Worm (Caenorhabditis elegans) whole organism, L2 larva: Measurements from ENCODE around the gene spp-29.

Experiments used
- aly-2 ChIP-seq: fragments of 150-350 bp; optimal IDR thresholded peaks from 2 replicates; lab custom pipeline; 2014; ENCODE audit warnings: missing biosample characterization, missing genetic modification characterization
- ceh-16 ChIP-seq: fragments of 150-350 bp; optimal IDR thresholded peaks from 2 replicates; lab custom pipeline; 2014; ENCODE audit warnings: missing biosample characterization, missing genetic modification characterization
- fos-1 ChIP-seq: fragments of 150-350 bp; optimal IDR thresholded peaks from 2 replicates; lab custom pipeline; 2014; ENCODE audit warnings: missing biosample characterization, missing genetic modification characterization
- lsy-2 ChIP-seq, 2 experiments: fragments of 150-350 bp in 1 of 2; sonication (generic microtip) in 1 of 2; optimal IDR thresholded peaks; 2 replicates each; lab custom pipeline; 2014 to 2017; ENCODE audit warnings: missing biosample characterization in 2 of 2, missing genetic modification characterization in 2 of 2
- mab-5 ChIP-seq: fragments of 150-350 bp; optimal IDR thresholded peaks from 2 replicates; lab custom pipeline; 2014; ENCODE audit warnings: missing biosample characterization, missing genetic modification characterization
- nhr-237 ChIP-seq: fragments of 150-350 bp; optimal IDR thresholded peaks from 2 replicates; lab custom pipeline; 2014; ENCODE audit warnings: missing biosample characterization, missing genetic modification characterization
- nhr-77 ChIP-seq: fragments of 150-350 bp; optimal IDR thresholded peaks from 2 replicates; lab custom pipeline; 2014; ENCODE audit warnings: missing biosample characterization, missing genetic modification characterization
- unc-62 ChIP-seq: fragments of 150-350 bp; optimal IDR thresholded peaks from 2 replicates; lab custom pipeline; 2014; ENCODE audit warnings: missing biosample characterization, missing genetic modification reagents, missing genetic modification characterization
- ztf-4 ChIP-seq: fragments of 150-350 bp; optimal IDR thresholded peaks from 2 replicates; lab custom pipeline; 2014; ENCODE audit warnings: missing biosample characterization, missing genetic modification characterization

- no peak for TF ChIP-seq ceh-16
- TF ChIP-seq nhr-77 (tag; lab: Kevin White, UChicago): no peak
- no peak for TF ChIP-seq lsy-2 (tag; optimal IDR thresholded peaks at IDR 0.05; lab: Kevin White, UChicago)
- TF ChIP-seq aly-2 (tag; lab: Kevin White, UChicago): no peak
- TF ChIP-seq mab-5: no peak
- TF ChIP-seq fos-1 (tag; lab: Kevin White, UChicago): no peak
- TF ChIP-seq unc-62 (GFP tag; lab: Kevin White, UChicago): no peak
- TF ChIP-seq ztf-4: no peak
- no peak for TF ChIP-seq nhr-237 (tag; lab: Kevin White, UChicago)
Measured at ce11 chrV:17673343-17673742, 23.3 kb downstream of the spp-29 start, which contains the start of gene str-93.
